Worm (Caenorhabditis elegans) whole organism, young adult: ENCODE data around the gene Y39A1A.31.

Experiments used
- B0019.2 ChIP-seq: fragments of 200-800 bp; sonication (Bioruptor generic); conservative IDR thresholded peaks from 2 replicates; pipeline ENCODE4 v1.3.6; 2022; ENCODE audit warnings: missing genetic modification reagents, missing genetic modification characterization, missing compliant biosample characterization
- B0261.1 ChIP-seq: sonication (generic microtip); optimal IDR thresholded peaks from 2 replicates; lab custom pipeline; 2016; ENCODE audit warnings: mild to moderate bottlenecking, missing genetic modification characterization, moderate library complexity, missing compliant biosample characterization
- B0336.3 ChIP-seq: fragments of 200-800 bp; sonication (Bioruptor generic); IDR thresholded peaks from 2 replicates; pipeline ENCODE4 v1.3.6; 2022; ENCODE audit warnings: missing genetic modification characterization, missing compliant biosample characterization
- F22D6.2 ChIP-seq: sonication (generic microtip); optimal IDR thresholded peaks from 2 replicates; lab custom pipeline; 2016; ENCODE audit warnings: mild to moderate bottlenecking, missing genetic modification characterization, missing compliant biosample characterization
- F33H1.4 ChIP-seq: fragments of 200-800 bp; sonication (Bioruptor generic); IDR thresholded peaks from 2 replicates; pipeline ENCODE4 v1.3.6; 2022; ENCODE audit warnings: missing genetic modification reagents, missing genetic modification characterization, missing compliant biosample characterization
- F37B4.10 ChIP-seq: fragments of 200-800 bp; sonication (Bioruptor generic); IDR thresholded peaks from 2 replicates; pipeline ENCODE4 v1.3.6; 2022; ENCODE audit warnings: missing genetic modification characterization, missing compliant biosample characterization
- F39B2.1 ChIP-seq: fragments of 200-800 bp; sonication (Bioruptor generic); IDR thresholded peaks from 2 replicates; pipeline ENCODE4 v1.3.6; 2022; ENCODE audit warnings: missing genetic modification reagents, missing genetic modification characterization, missing compliant biosample characterization
- F52B5.7 ChIP-seq: sonication (generic microtip); optimal IDR thresholded peaks from 2 replicates; lab custom pipeline; 2016; ENCODE audit warnings: mild to moderate bottlenecking, missing genetic modification characterization, missing compliant biosample characterization
- Y53G8AR.9 ChIP-seq: fragments of 200-800 bp; sonication (Bioruptor generic); conservative IDR thresholded peaks from 2 replicates; pipeline ENCODE4 v1.3.6; 2022; ENCODE audit warnings: missing genetic modification reagents, missing genetic modification characterization, missing compliant biosample characterization
- Y95B8A.8 ChIP-seq: fragments of 200-800 bp; sonication (Bioruptor generic); IDR thresholded peaks from 2 replicates; pipeline ENCODE4 v1.3.6; 2022; ENCODE audit warnings: missing genetic modification reagents, missing genetic modification characterization, missing compliant biosample characterization
- ama-1 ChIP-seq, 3 experiments: fragments of 150-350 bp in 1 of 3; sonication (generic microtip) in 2 of 3; optimal IDR thresholded peaks; 2 replicates each; lab custom pipeline; 2014 to 2018; ENCODE audit warnings: missing biosample characterization in 2 of 3, missing genetic modification characterization in 2 of 3, missing genetic modification reagents in 2 of 3
- atf-7 ChIP-seq: sonication (generic microtip); optimal IDR thresholded peaks from 2 replicates; lab custom pipeline; 2017; ENCODE audit warnings: mild to moderate bottlenecking, missing genetic modification characterization, missing compliant biosample characterization
- athp-1 ChIP-seq: sonication (generic microtip); optimal IDR thresholded peaks from 2 replicates; lab custom pipeline; 2017; ENCODE audit warnings: mild to moderate bottlenecking, missing genetic modification characterization, missing compliant biosample characterization
- bed-1 ChIP-seq: fragments of 200-800 bp; sonication (Bioruptor generic); IDR thresholded peaks from 2 replicates; pipeline ENCODE4 v1.3.6; 2022; ENCODE audit warnings: missing genetic modification reagents, missing genetic modification characterization, missing compliant biosample characterization
- ccch-3 ChIP-seq: fragments of 200-800 bp; sonication (Bioruptor generic); optimal IDR thresholded peaks from 2 replicates; lab custom pipeline; 2018; ENCODE audit warnings: mild to moderate bottlenecking, missing genetic modification characterization, missing compliant biosample characterization
- ceh-100 ChIP-seq: fragments of 200-800 bp; sonication (Bioruptor generic); IDR thresholded peaks from 2 replicates; pipeline ENCODE4 v1.3.6; 2022; ENCODE audit warnings: missing genetic modification reagents, missing genetic modification characterization, missing compliant biosample characterization
- ceh-40 ChIP-seq: fragments of 200-800 bp; sonication (Bioruptor generic); IDR thresholded peaks from 2 replicates; pipeline ENCODE4 v1.3.6; 2022; ENCODE audit warnings: missing genetic modification characterization, missing compliant biosample characterization
- ceh-91 ChIP-seq: fragments of 200-800 bp; sonication (Bioruptor generic); IDR thresholded peaks from 2 replicates; pipeline ENCODE4 v1.3.6; 2022; ENCODE audit warnings: missing genetic modification reagents, missing genetic modification characterization, missing compliant biosample characterization
- dox-1 ChIP-seq: fragments of 200-800 bp; sonication (Bioruptor generic); IDR thresholded peaks from 2 replicates; pipeline ENCODE4 v1.3.6; 2022; ENCODE audit warnings: missing genetic modification reagents, missing genetic modification characterization, missing compliant biosample characterization
- dpl-1 ChIP-seq: fragments of 150-350 bp; optimal IDR thresholded peaks from 2 replicates; lab custom pipeline; 2014; ENCODE audit warnings: missing biosample characterization, missing genetic modification reagents, missing genetic modification characterization
- efl-1 ChIP-seq: fragments of 150-350 bp; optimal IDR thresholded peaks from 2 replicates; lab custom pipeline; 2014; ENCODE audit warnings: missing biosample characterization, missing genetic modification reagents, missing genetic modification characterization
- egl-18 ChIP-seq: fragments of 200-800 bp; sonication (Bioruptor generic); IDR thresholded peaks from 2 replicates; pipeline ENCODE4 v1.3.6; 2022; ENCODE audit warnings: missing genetic modification reagents, missing genetic modification characterization, missing compliant biosample characterization
- egl-44 ChIP-seq: fragments of 200-800 bp; sonication (Bioruptor generic); IDR thresholded peaks from 2 replicates; pipeline ENCODE4 v1.3.6; 2022; ENCODE audit warnings: missing genetic modification reagents, missing genetic modification characterization, missing compliant biosample characterization
- ekl-4 ChIP-seq: fragments of 200-800 bp; sonication (Bioruptor generic); IDR thresholded peaks from 2 replicates; pipeline ENCODE4 v1.3.6; 2022; ENCODE audit warnings: missing genetic modification reagents, missing genetic modification characterization, missing compliant biosample characterization
- ets-4 ChIP-seq: fragments of 200-800 bp; sonication (Bioruptor generic); optimal IDR thresholded peaks from 2 replicates; lab custom pipeline; 2018; ENCODE audit warnings: mild to moderate bottlenecking, missing genetic modification characterization, missing compliant biosample characterization
- hmg-20 ChIP-seq: fragments of 200-800 bp; sonication (Bioruptor generic); IDR thresholded peaks from 2 replicates; pipeline ENCODE4 v1.3.6; 2022; ENCODE audit warnings: missing genetic modification reagents, missing genetic modification characterization, missing compliant biosample characterization
- hsf-1 ChIP-seq: fragments of 200-800 bp; sonication (Bioruptor generic); IDR thresholded peaks from 2 replicates; pipeline ENCODE4 v1.3.6; 2022; ENCODE audit warnings: missing genetic modification reagents, missing genetic modification characterization, missing compliant biosample characterization
- let-607 ChIP-seq, 2 experiments: fragments of 200-800 bp in 1 of 2; sonication (Bioruptor generic) in 1 of 2; sonication (generic microtip) in 1 of 2; optimal IDR thresholded peaks; 2 replicates each; lab custom pipeline; 2016 to 2018; ENCODE audit warnings: mild to moderate bottlenecking in 2 of 2, missing compliant biosample characterization in 2 of 2, missing genetic modification characterization in 2 of 2, moderate library complexity in 2 of 2, missing genotype in 1 of 2
- lin-54 ChIP-seq: fragments of 200-800 bp; sonication (Bioruptor generic); optimal IDR thresholded peaks from 2 replicates; lab custom pipeline; 2018; ENCODE audit warnings: mild to moderate bottlenecking, missing genetic modification characterization, missing compliant biosample characterization
- lsl-1 ChIP-seq: fragments of 200-800 bp; sonication (Bioruptor generic); optimal IDR thresholded peaks from 2 replicates; lab custom pipeline; 2018; ENCODE audit warnings: mild to moderate bottlenecking, missing genetic modification characterization, moderate library complexity, missing compliant biosample characterization
- madf-10 ChIP-seq: sonication (generic microtip); optimal IDR thresholded peaks from 2 replicates; lab custom pipeline; 2016; ENCODE audit warnings: mild to moderate bottlenecking, missing genetic modification characterization, missing compliant biosample characterization
- madf-3 ChIP-seq: fragments of 200-800 bp; sonication (Bioruptor generic); IDR thresholded peaks from 2 replicates; pipeline ENCODE4 v1.3.6; 2022; ENCODE audit warnings: missing genetic modification reagents, missing genetic modification characterization, missing compliant biosample characterization
- madf-6 ChIP-seq: fragments of 200-800 bp; sonication (Bioruptor generic); IDR thresholded peaks from 2 replicates; pipeline ENCODE4 v1.3.6; 2022; ENCODE audit warnings: missing genetic modification reagents, missing genetic modification characterization, missing compliant biosample characterization
- mel-28 ChIP-seq: sonication (generic microtip); optimal IDR thresholded peaks from 2 replicates; lab custom pipeline; 2016; ENCODE audit warnings: borderline replicate concordance, mild to moderate bottlenecking, missing genetic modification characterization, missing compliant biosample characterization
- nhr-120 ChIP-seq: fragments of 200-800 bp; sonication (Bioruptor generic); IDR thresholded peaks from 2 replicates; pipeline ENCODE4 v1.3.6; 2022; ENCODE audit warnings: missing genetic modification characterization, missing compliant biosample characterization
- nhr-27 ChIP-seq: fragments of 200-800 bp; sonication (Bioruptor generic); optimal IDR thresholded peaks from 2 replicates; lab custom pipeline; 2018; ENCODE audit warnings: mild to moderate bottlenecking, missing genetic modification characterization, moderate library complexity, missing compliant biosample characterization
- nhr-80 ChIP-seq: sonication (generic microtip); optimal IDR thresholded peaks from 2 replicates; lab custom pipeline; 2016; ENCODE audit warnings: missing genetic modification characterization, missing compliant biosample characterization
- rcor-1 ChIP-seq: fragments of 200-800 bp; sonication (Bioruptor generic); IDR thresholded peaks from 2 replicates; pipeline ENCODE4 v1.3.6; 2022; ENCODE audit warnings: missing genetic modification reagents, missing genetic modification characterization, missing compliant biosample characterization
- repo-1 ChIP-seq: sonication (generic microtip); optimal IDR thresholded peaks from 2 replicates; lab custom pipeline; 2017; ENCODE audit warnings: mild to moderate bottlenecking, missing genetic modification characterization, missing compliant biosample characterization
- snpc-3.4 ChIP-seq: sonication (generic microtip); optimal IDR thresholded peaks from 2 replicates; lab custom pipeline; 2017; ENCODE audit warnings: missing genetic modification characterization, mild to moderate bottlenecking, missing compliant biosample characterization, antibody characterized with exemption, moderate library complexity, missing genotype, missing genetic modification reagents
- snpc-4 ChIP-seq, 5 experiments: fragments of 150-350 bp in 1 of 5; sonication (generic microtip) in 4 of 5; optimal IDR thresholded peaks; 2 replicates each; lab custom pipeline; 2014 to 2018; ENCODE audit warnings: missing genetic modification characterization in 5 of 5, missing biosample characterization in 3 of 5, antibody characterized with exemption in 2 of 5, mild to moderate bottlenecking in 2 of 5, missing compliant biosample characterization in 2 of 5, missing genotype in 2 of 5, moderate library complexity in 2 of 5, missing genetic modification reagents in 1 of 5
- tlf-1 ChIP-seq: fragments of 200-800 bp; sonication (Bioruptor generic); optimal IDR thresholded peaks from 2 replicates; lab custom pipeline; 2018; ENCODE audit warnings: mild to moderate bottlenecking, missing genetic modification characterization, missing compliant biosample characterization
- unc-62 ChIP-seq: fragments of 150-350 bp; optimal IDR thresholded peaks from 2 replicates; lab custom pipeline; 2014; ENCODE audit warnings: missing biosample characterization, missing genetic modification reagents, missing genetic modification characterization
- zfh-2 ChIP-seq: fragments of 200-800 bp; sonication (Bioruptor generic); conservative IDR thresholded peaks from 2 replicates; pipeline ENCODE4 v1.3.6; 2022; ENCODE audit warnings: missing genetic modification reagents, missing genetic modification characterization, missing compliant biosample characterization

The Y39A1A.31 gene

ce11 chrIII:10730510-10730909 lies 41.6 kb upstream of the Y39A1A.31 start, which contains the start of gene tat-3 (continued):
- TF ChIP-seq tlf-1: no peak
- no peak for TF ChIP-seq snpc-4 (GFP tag; optimal IDR thresholded peaks at IDR 0.05; lab: Kevin White, UChicago)
- TF ChIP-seq snpc-4 (tag; optimal IDR thresholded peaks at IDR 0.05; lab: Kevin White, UChicago): no peak
- TF ChIP-seq Y53G8AR.9 (GFP tag; lab: Robert Waterston, UW): no peak
- TF ChIP-seq B0019.2 (GFP tag; lab: Robert Waterston, UW): no peak
- TF ChIP-seq bed-1 (GFP tag; lab: Robert Waterston, UW): no peak
- TF ChIP-seq zfh-2 (GFP tag; lab: Robert Waterston, UW): no peak
- no peak for TF ChIP-seq ccch-3 (GFP tag; lab: Kevin White, UChicago)
- no peak for TF ChIP-seq let-607 (tag; optimal IDR thresholded peaks at IDR 0.05; lab: Kevin White, UChicago)
- no peak for TF ChIP-seq nhr-27
- TF ChIP-seq lsl-1 (GFP tag; lab: Kevin White, UChicago): peak; percentile 78
- TF ChIP-seq dox-1 (GFP tag; lab: Robert Waterston, UW): 0 out of 2 replicates have a peak, but pooled peaks have one; percentile 19
- no peak for TF ChIP-seq egl-18
- no peak for TF ChIP-seq hmg-20
- TF ChIP-seq madf-6: peak; percentile 61
- 0 out of 2 replicates have a peak, but pooled peaks have one; percentile 20 for TF ChIP-seq ekl-4 (GFP tag; lab: Robert Waterston, UW)
- TF ChIP-seq ceh-40 (GFP tag; lab: Robert Waterston, UW): no peak
- no peak for TF ChIP-seq mel-28 (tag; lab: Kevin White, UChicago)
- TF ChIP-seq nhr-80 (tag; lab: Kevin White, UChicago): no peak
- no peak for TF ChIP-seq dpl-1
- TF ChIP-seq, all 124 proteins: peak for 8

ce11 chrIII:10721056-10721455 lies 32.1 kb upstream of the Y39A1A.31 start:
- TF ChIP-seq lin-54 (peak; percentile 46), ceh-91 (no peak), lsl-1 (GFP tag; lab: Kevin White, UChicago) (peak; percentile 18), efl-1 (GFP tag; lab: Kevin White, UChicago) (peak; percentile 47), dpl-1 (peak; percentile 39), repo-1 (tag; lab: Kevin White, UChicago) (no peak), hsf-1 (GFP tag; lab: Robert Waterston, UW) (no peak), F33H1.4 (GFP tag; lab: Robert Waterston, UW) (0 out of 2 replicates have a peak, but pooled peaks have one; percentile 7), ceh-100 (GFP tag; lab: Robert Waterston, UW) (peak; percentile 35; the same call in 1 of the 2 replicates)
- TF ChIP-seq, all 124 proteins: peak for 6

- TF ChIP-seq let-607 (tag; optimal IDR thresholded peaks at IDR 0.05; lab: Kevin White, UChicago) (peak; percentile 19 to 58), nhr-27 (no peak), nhr-120 (GFP tag; lab: Robert Waterston, UW) (no peak), F37B4.10 (GFP tag; lab: Robert Waterston, UW) (no peak), F39B2.1 (GFP tag; lab: Robert Waterston, UW) (no peak), athp-1 (tag; lab: Kevin White, UChicago) (peak; percentile 46), madf-10 (peak; percentile 10), F22D6.2 (tag; lab: Kevin White, UChicago) (no peak), lin-54 (peak; percentile 62), rcor-1 (peak; percentile 68), madf-3 (GFP tag; lab: Robert Waterston, UW) (no peak), egl-44 (GFP tag; lab: Robert Waterston, UW) (peak; percentile 59; the same call in 1 of the 2 replicates), madf-6 (peak; percentile 48; the same call in 1 of the 2 replicates), zfh-2 (GFP tag; lab: Robert Waterston, UW) (peak; percentile 95), B0336.3 (GFP tag; lab: Robert Waterston, UW) (peak; percentile 81), snpc-3.4 (tag; lab: Kevin White, UChicago) (no peak), B0261.1 (tag; lab: Kevin White, UChicago) (no peak), efl-1 (GFP tag; lab: Kevin White, UChicago) (peak; percentile 17), ama-1 (optimal IDR thresholded peaks at IDR 0.05; lab: Kevin White, UChicago) (no peak), ama-1 (GFP tag; optimal IDR thresholded peaks at IDR 0.05; lab: Kevin White, UChicago) (no peak), ekl-4 (GFP tag; lab: Robert Waterston, UW) (peak; percentile 78), unc-62 (GFP tag; lab: Kevin White, UChicago) (no peak), nhr-80 (tag; lab: Kevin White, UChicago) (peak; percentile 95), Y95B8A.8 (GFP tag; lab: Robert Waterston, UW) (0 out of 2 replicates have a peak, but pooled peaks have one; percentile 25), ets-4 (GFP tag; lab: Kevin White, UChicago) (peak; percentile 8), atf-7 (tag; lab: Kevin White, UChicago) (peak; percentile 80), F52B5.7 (tag; lab: Kevin White, UChicago) (peak; percentile 18), tlf-1 (peak; percentile 57)
These were observed 31.2 kb upstream of the Y39A1A.31 start for ce11 chrIII:10720170-10720569.
